Fruit fly (Drosophila melanogaster) whole organism, embryonic: ENCODE data around the gene Alg9.

Experiments used
- B-H2 ChIP-seq: fragments of 200-800 bp; sonication (Bioruptor generic); optimal IDR thresholded peaks from 2 replicates; lab custom pipeline; 2018; ENCODE audit warnings: missing biosample characterization, mild to moderate bottlenecking, missing genetic modification characterization
- CG2678 ChIP-seq: fragments of 200-800 bp; sonication (Bioruptor generic); optimal IDR thresholded peaks from 3 replicates; lab custom pipeline; 2019; ENCODE audit warnings: missing biosample characterization, mild to moderate bottlenecking, missing genetic modification characterization, moderate library complexity
- CG7556 ChIP-seq: fragments of 200-800 bp; sonication (Bioruptor generic); optimal IDR thresholded peaks from 2 replicates; lab custom pipeline; 2017; ENCODE audit warnings: missing biosample characterization, mild to moderate bottlenecking, missing genetic modification characterization
- Jarid2 ChIP-seq: fragments of 200-800 bp; sonication (Bioruptor generic); optimal IDR thresholded peaks from 3 replicates; lab custom pipeline; 2017; ENCODE audit warnings: mild to moderate bottlenecking, missing biosample characterization, missing genetic modification reagents, missing genetic modification characterization
- Sox102F ChIP-seq: fragments of 200-800 bp; sonication (Bioruptor generic); optimal IDR thresholded peaks from 2 replicates; lab custom pipeline; 2018; ENCODE audit warnings: missing biosample characterization, mild to moderate bottlenecking, missing genetic modification characterization, moderate library complexity
- dm ChIP-seq: fragments of 200-800 bp; sonication (Bioruptor generic); optimal IDR thresholded peaks from 3 replicates; lab custom pipeline; 2016; ENCODE audit warnings: missing biosample characterization, missing genetic modification characterization
- salm ChIP-seq: fragments of 200-800 bp; sonication (Bioruptor generic); optimal IDR thresholded peaks from 2 replicates; lab custom pipeline; 2018; ENCODE audit warnings: missing biosample characterization, mild to moderate bottlenecking, missing genetic modification characterization
- seq ChIP-seq: fragments of 200-800 bp; sonication (Bioruptor generic); IDR thresholded peaks from 2 replicates; pipeline ENCODE4 v1.3.6; 2022; ENCODE audit warnings: missing biosample characterization, missing genetic modification characterization

- TF ChIP-seq B-H2 (GFP tag; lab: Kevin White, UChicago) (no peak), salm (tag; lab: Kevin White, UChicago) (no peak), Sox102F (no peak), dm (no peak), CG2678 (tag; lab: Kevin White, UChicago) (no peak), CG7556 (no peak), Jarid2 (GFP tag; lab: Kevin White, UChicago) (no peak), seq (GFP tag; lab: Robert Waterston, UW) (no peak)
These were observed 15.9 kb downstream of the Alg9 start, which contains the start of gene Jhbp7 for dm6 chr3R:25237314-25237713.
